Fruit fly (Drosophila melanogaster) whole organism, prepupa: ENCODE data around the gene eIF1.

Source experiments
- Blimp-1 ChIP-seq: fragments of 200-800 bp; sonication (Bioruptor generic); optimal IDR thresholded peaks from 3 replicates; lab custom pipeline; 2017; ENCODE audit warnings: missing biosample characterization, missing genetic modification characterization, mild to moderate bottlenecking, moderate library complexity, missing genetic modification reagents
- CG10669 ChIP-seq: fragments of 200-800 bp; sonication (Bioruptor generic); optimal IDR thresholded peaks from 3 replicates; lab custom pipeline; 2018; ENCODE audit warnings: missing biosample characterization, mild to moderate bottlenecking, missing genetic modification characterization, moderate library complexity
- CG11294 ChIP-seq: fragments of 200-800 bp; sonication (Bioruptor generic); IDR thresholded peaks from 2 replicates; pipeline ENCODE4 v1.3.6; 2022; ENCODE audit warnings: missing biosample characterization, missing genetic modification characterization
- CG11762 ChIP-seq: fragments of 200-800 bp; sonication (Bioruptor generic); optimal IDR thresholded peaks from 3 replicates; lab custom pipeline; 2016; ENCODE audit warnings: missing biosample characterization, missing genetic modification characterization; ENCODE audit not compliant: insufficient read depth
- CG11902 ChIP-seq: fragments of 200-800 bp; sonication (Bioruptor generic); optimal IDR thresholded peaks from 3 replicates; lab custom pipeline; 2016; ENCODE audit warnings: missing biosample characterization, missing genetic modification characterization
- CG16779 ChIP-seq: fragments of 200-800 bp; sonication (Bioruptor generic); optimal IDR thresholded peaks from 3 replicates; lab custom pipeline; 2017; ENCODE audit warnings: missing biosample characterization, mild to moderate bottlenecking, missing genetic modification characterization
- CG3032 ChIP-seq: fragments of 200-800 bp; optimal IDR thresholded peaks from 2 replicates; lab custom pipeline; 2019; ENCODE audit warnings: missing biosample characterization, mild to moderate bottlenecking, missing genetic modification characterization, moderate library complexity
- CG31627 ChIP-seq: fragments of 200-800 bp; sonication (Bioruptor generic); optimal IDR thresholded peaks from 3 replicates; lab custom pipeline; 2016; ENCODE audit warnings: missing biosample characterization, missing genetic modification characterization
- CG32006 ChIP-seq: fragments of 200-800 bp; sonication (Bioruptor generic); optimal IDR thresholded peaks from 3 replicates; lab custom pipeline; 2017; ENCODE audit warnings: missing biosample characterization, mild to moderate bottlenecking, missing genetic modification characterization
- CG6163 ChIP-seq: fragments of 200-800 bp; sonication (Bioruptor generic); IDR thresholded peaks from 3 replicates; pipeline ENCODE4 v1.3.6; 2022; ENCODE audit warnings: missing biosample characterization, missing genetic modification characterization
- CG6276 ChIP-seq: fragments of 200-800 bp; sonication (Bioruptor generic); optimal IDR thresholded peaks from 2 replicates; lab custom pipeline; 2017; ENCODE audit warnings: missing biosample characterization, mild to moderate bottlenecking, missing genetic modification characterization
- CG6808 ChIP-seq: fragments of 200-800 bp; sonication (Bioruptor generic); optimal IDR thresholded peaks from 3 replicates; lab custom pipeline; 2017; ENCODE audit warnings: missing biosample characterization, missing genetic modification characterization, mild to moderate bottlenecking, moderate library complexity, missing genetic modification reagents
- CG7368 ChIP-seq: fragments of 200-800 bp; sonication (Bioruptor generic); optimal IDR thresholded peaks from 3 replicates; lab custom pipeline; 2016; ENCODE audit warnings: missing biosample characterization, missing genetic modification characterization
- CG8119 ChIP-seq: fragments of 200-800 bp; sonication (Bioruptor generic); IDR thresholded peaks from 3 replicates; pipeline ENCODE4 v1.3.6; 2022; ENCODE audit warnings: missing biosample characterization, missing genetic modification characterization
- CG8319 ChIP-seq: fragments of 200-800 bp; sonication (Bioruptor generic); optimal IDR thresholded peaks from 3 replicates; lab custom pipeline; 2016; ENCODE audit warnings: missing biosample characterization, missing genetic modification characterization
- CG8632 ChIP-seq: fragments of 200-800 bp; sonication (Bioruptor generic); optimal IDR thresholded peaks from 3 replicates; lab custom pipeline; 2016; ENCODE audit warnings: missing biosample characterization, missing genetic modification characterization
- CG9139 ChIP-seq: fragments of 200-800 bp; sonication (Bioruptor generic); optimal IDR thresholded peaks from 3 replicates; lab custom pipeline; 2017; ENCODE audit warnings: missing biosample characterization, mild to moderate bottlenecking, missing genetic modification characterization
- Eip75B ChIP-seq: fragments of 200-800 bp; sonication (Bioruptor generic); optimal IDR thresholded peaks from 3 replicates; lab custom pipeline; 2016; ENCODE audit warnings: missing biosample characterization, missing genetic modification characterization
- Eip78C ChIP-seq: fragments of 200-800 bp; sonication (Bioruptor generic); peaks from one replicate; lab custom pipeline; 2016; ENCODE audit warnings: missing biosample characterization, missing genetic modification characterization
- Eip93F ChIP-seq: fragments of 200-800 bp; sonication (Bioruptor generic); optimal IDR thresholded peaks from 2 replicates; lab custom pipeline; 2016; ENCODE audit warnings: missing biosample characterization, mild to moderate bottlenecking, missing genetic modification characterization
- Ets21C ChIP-seq: fragments of 200-800 bp; sonication (Bioruptor generic); optimal IDR thresholded peaks from 3 replicates; lab custom pipeline; 2016; ENCODE audit warnings: missing biosample characterization, missing genetic modification characterization
- Ets96B ChIP-seq: fragments of 200-800 bp; optimal IDR thresholded peaks from 2 replicates; lab custom pipeline; 2019; ENCODE audit warnings: missing biosample characterization, mild to moderate bottlenecking, missing genetic modification characterization, moderate library complexity
- Gug ChIP-seq: fragments of 200-800 bp; sonication (Bioruptor generic); IDR thresholded peaks from 2 replicates; pipeline ENCODE4 v1.3.6; 2022; ENCODE audit warnings: missing biosample characterization, missing genetic modification characterization
- Hr38 ChIP-seq: sonication (Bioruptor generic); optimal IDR thresholded peaks from 2 replicates; lab custom pipeline; 2016; ENCODE audit warnings: missing biosample characterization, missing genetic modification characterization
- Hr39 ChIP-seq: fragments of 200-800 bp; sonication (Bioruptor generic); optimal IDR thresholded peaks from 2 replicates; lab custom pipeline; 2016; ENCODE audit warnings: missing biosample characterization, missing genetic modification characterization
- Hr4 ChIP-seq: fragments of 200-800 bp; sonication (Bioruptor generic); optimal IDR thresholded peaks from 3 replicates; lab custom pipeline; 2016; ENCODE audit warnings: missing biosample characterization, missing genetic modification characterization
- Lpt ChIP-seq: fragments of 200-800 bp; sonication (Bioruptor generic); optimal IDR thresholded peaks from 3 replicates; lab custom pipeline; 2016; ENCODE audit warnings: missing biosample characterization, missing genetic modification characterization
- OdsH ChIP-seq: fragments of 200-800 bp; sonication (Bioruptor generic); optimal IDR thresholded peaks from 3 replicates; lab custom pipeline; 2016; ENCODE audit warnings: missing biosample characterization, missing genetic modification characterization
- Smox ChIP-seq: fragments of 200-800 bp; sonication (Bioruptor generic); optimal IDR thresholded peaks from 3 replicates; lab custom pipeline; 2016; ENCODE audit warnings: missing biosample characterization, missing genetic modification characterization
- Sox102F ChIP-seq: fragments of 200-800 bp; sonication (Bioruptor generic); optimal IDR thresholded peaks from 2 replicates; lab custom pipeline; 2016; ENCODE audit warnings: missing biosample characterization, mild to moderate bottlenecking, missing genetic modification characterization
- Sox14 ChIP-seq: fragments of 200-800 bp; sonication (Bioruptor generic); optimal IDR thresholded peaks from 3 replicates; lab custom pipeline; 2016; ENCODE audit warnings: missing biosample characterization, missing genetic modification characterization
- Sox15 ChIP-seq: fragments of 200-800 bp; sonication (Bioruptor generic); optimal IDR thresholded peaks from 3 replicates; lab custom pipeline; 2016; ENCODE audit warnings: missing biosample characterization, missing genetic modification characterization
- cyc ChIP-seq: fragments of 200-800 bp; sonication (Bioruptor generic); optimal IDR thresholded peaks from 3 replicates; lab custom pipeline; 2016; ENCODE audit warnings: missing biosample characterization, missing genetic modification characterization
- dac ChIP-seq: fragments of 200-800 bp; sonication (Bioruptor generic); optimal IDR thresholded peaks from 2 replicates; lab custom pipeline; 2017; ENCODE audit warnings: missing biosample characterization, mild to moderate bottlenecking, missing genetic modification characterization
- dsx ChIP-seq: fragments of 200-800 bp; optimal IDR thresholded peaks from 3 replicates; lab custom pipeline; 2019; ENCODE audit warnings: missing biosample characterization, mild to moderate bottlenecking, missing genetic modification characterization, moderate library complexity; ENCODE audit not compliant: poor library complexity, severe bottlenecking
- esn ChIP-seq: fragments of 200-800 bp; sonication (Bioruptor generic); optimal IDR thresholded peaks from 2 replicates; lab custom pipeline; 2016; ENCODE audit warnings: missing biosample characterization, mild to moderate bottlenecking, missing genetic modification characterization, moderate library complexity
- fd59A ChIP-seq: fragments of 200-800 bp; sonication (Bioruptor generic); optimal IDR thresholded peaks from 2 replicates; lab custom pipeline; 2017; ENCODE audit warnings: missing biosample characterization, mild to moderate bottlenecking, missing genetic modification characterization, missing genetic modification reagents
- fkh ChIP-seq: fragments of 200-800 bp; sonication (Bioruptor generic); optimal IDR thresholded peaks from 3 replicates; lab custom pipeline; 2017; ENCODE audit warnings: missing biosample characterization, mild to moderate bottlenecking, missing genetic modification characterization, moderate library complexity
- lz ChIP-seq: fragments of 200-800 bp; sonication (Bioruptor generic); optimal IDR thresholded peaks from 3 replicates; lab custom pipeline; 2016; ENCODE audit warnings: missing biosample characterization, missing genetic modification characterization
- net ChIP-seq: fragments of 200-800 bp; sonication (Bioruptor generic); optimal IDR thresholded peaks from 3 replicates; lab custom pipeline; 2016; ENCODE audit warnings: missing biosample characterization, missing genetic modification characterization
- pdm3 ChIP-seq: fragments of 200-800 bp; sonication (Bioruptor generic); optimal IDR thresholded peaks from 3 replicates; lab custom pipeline; 2016; ENCODE audit warnings: missing biosample characterization, missing genetic modification characterization
- spab ChIP-seq: fragments of 200-800 bp; sonication (Bioruptor generic); optimal IDR thresholded peaks from 2 replicates; lab custom pipeline; 2017; ENCODE audit warnings: missing biosample characterization, mild to moderate bottlenecking, missing genetic modification characterization, missing genetic modification reagents
- ss ChIP-seq, 2 experiments: fragments of 200-800 bp; sonication (Bioruptor generic); optimal IDR thresholded peaks; 2 replicates in 1 of 2; 3 replicates in 1 of 2; lab custom pipeline; 2017 to 2018; ENCODE audit warnings: mild to moderate bottlenecking in 2 of 2, missing biosample characterization in 2 of 2, missing genetic modification characterization in 2 of 2, moderate library complexity in 1 of 2
- svp ChIP-seq: fragments of 200-800 bp; sonication (Bioruptor generic); peaks from one replicate; lab custom pipeline; 2016; ENCODE audit warnings: missing biosample characterization, missing genetic modification characterization
- topi ChIP-seq: fragments of 200-800 bp; sonication (Bioruptor generic); optimal IDR thresholded peaks from 3 replicates; lab custom pipeline; 2016; ENCODE audit warnings: missing biosample characterization, missing genetic modification characterization
- vri ChIP-seq: fragments of 200-800 bp; sonication (Bioruptor generic); optimal IDR thresholded peaks from 3 replicates; lab custom pipeline; 2016; ENCODE audit warnings: missing biosample characterization, mild to moderate bottlenecking, missing genetic modification characterization

The eIF1 gene

dm6 chr3L:3192912-3193311, 30.2 kb upstream of the eIF1 start, which contains the start of gene Hsp83 (continued):
- peak; percentile 96 for TF ChIP-seq CG7368 (GFP tag; lab: Kevin White, UChicago)
- peak; percentile 79 for TF ChIP-seq spab (GFP tag; lab: Kevin White, UChicago)
- TF ChIP-seq Lpt, result peak; percentile 32
- peak; percentile 70 for TF ChIP-seq Gug (GFP tag; lab: Robert Waterston, UW)
- TF ChIP-seq Sox14 (GFP tag; lab: Kevin White, UChicago), result peak; percentile 84
- TF ChIP-seq Hr38 (GFP tag; lab: Kevin White, UChicago), result no peak
- TF ChIP-seq net (GFP tag; lab: Kevin White, UChicago), result peak; percentile 96
- peak; percentile 82 for TF ChIP-seq CG8119 (GFP tag; lab: Robert Waterston, UW)
- TF ChIP-seq OdsH (GFP tag; lab: Kevin White, UChicago), result peak; percentile 84
- peak; percentile 98 for TF ChIP-seq vri (GFP tag; lab: Kevin White, UChicago)
- peak; percentile 97 for TF ChIP-seq esn
- TF ChIP-seq dac (GFP tag; lab: Kevin White, UChicago), result peak; percentile 68
- peak; percentile 69 for TF ChIP-seq CG32006 (GFP tag; lab: Kevin White, UChicago)
- TF ChIP-seq Hr4, result peak; percentile 72
- TF ChIP-seq Eip93F, result peak; percentile 89
- peak; percentile 98 for TF ChIP-seq ss (GFP tag; optimal IDR thresholded peaks at IDR 0.05; lab: Kevin White, UChicago)
- TF ChIP-seq CG6808 (GFP tag; lab: Kevin White, UChicago), result peak; percentile 93
- TF ChIP-seq CG8319 (GFP tag; lab: Kevin White, UChicago), result peak; percentile 89
- no peak for TF ChIP-seq CG6276
- peak; percentile 88 for TF ChIP-seq Smox (GFP tag; lab: Kevin White, UChicago)
- TF ChIP-seq cyc (GFP tag; lab: Kevin White, UChicago), result peak; percentile 90
- peak; percentile 82 for TF ChIP-seq CG3032 (tag; lab: Kevin White, UChicago)
- TF ChIP-seq lz (GFP tag; lab: Kevin White, UChicago), result peak; percentile 93
- peak; percentile 75 for TF ChIP-seq Hr39 (GFP tag; lab: Kevin White, UChicago)
- TF ChIP-seq CG31627 (GFP tag; lab: Kevin White, UChicago), result peak; percentile 83
- TF ChIP-seq CG9139, result peak; percentile 98
- peak; percentile 98 for TF ChIP-seq CG16779 (tag; lab: Kevin White, UChicago)
- peak; percentile 82 for TF ChIP-seq fkh
- peak; percentile 53; the same call in 1 of the 2 replicates for TF ChIP-seq CG11294 (GFP tag; lab: Robert Waterston, UW)
- TF ChIP-seq Eip78C, result peak; percentile 99
- peak; percentile 18 for TF ChIP-seq Sox15 (GFP tag; lab: Kevin White, UChicago)
- TF ChIP-seq, all 60 proteins: peak for 57

dm6 chr3L:3194059-3194458, 29.1 kb upstream of the eIF1 start:
- TF ChIP-seq CG8632 (GFP tag; lab: Kevin White, UChicago) (peak; percentile 97), topi (peak; percentile 96), CG31627 (GFP tag; lab: Kevin White, UChicago) (peak; percentile 90), Hr39 (GFP tag; lab: Kevin White, UChicago) (peak; percentile 92), fkh (peak; percentile 15), CG7368 (GFP tag; lab: Kevin White, UChicago) (peak; percentile 97), esn (peak; percentile 98), Gug (GFP tag; lab: Robert Waterston, UW) (peak; percentile 98), net (GFP tag; lab: Kevin White, UChicago) (peak; percentile 98), Ets21C (GFP tag; lab: Kevin White, UChicago) (peak; percentile 82), CG11902 (peak; percentile 93), svp (GFP tag; lab: Kevin White, UChicago) (peak; percentile 97), CG3032 (tag; lab: Kevin White, UChicago) (peak; percentile 91), vri (GFP tag; lab: Kevin White, UChicago) (peak; percentile 94), Hr4 (peak; percentile 96), CG9139 (peak; percentile 85), Sox102F (GFP tag; lab: Kevin White, UChicago) (peak; percentile 97), CG11762 (GFP tag; lab: Kevin White, UChicago) (peak; percentile 97), dsx (peak; percentile 93), Eip75B (GFP tag; lab: Kevin White, UChicago) (peak; percentile 96), pdm3 (peak; percentile 97), Smox (GFP tag; lab: Kevin White, UChicago) (peak; percentile 93), dac (GFP tag; lab: Kevin White, UChicago) (peak; percentile 95), Eip93F (peak; percentile 93), CG10669 (GFP tag; lab: Kevin White, UChicago) (peak; percentile 96), fd59A (GFP tag; lab: Kevin White, UChicago) (peak; percentile 80), CG6808 (GFP tag; lab: Kevin White, UChicago) (peak; percentile 73), Blimp-1 (GFP tag; lab: Kevin White, UChicago) (peak; percentile 85), CG6163 (GFP tag; lab: Robert Waterston, UW) (peak; percentile 99), spab (GFP tag; lab: Kevin White, UChicago) (peak; percentile 86), Hr38 (GFP tag; lab: Kevin White, UChicago) (no peak), CG11294 (GFP tag; lab: Robert Waterston, UW) (peak; percentile 94), OdsH (GFP tag; lab: Kevin White, UChicago) (peak; percentile 98), Lpt (peak; percentile 96), lz (GFP tag; lab: Kevin White, UChicago) (peak; percentile 92), Ets96B (peak; percentile 95)
